Fruit fly (Drosophila melanogaster): Measurements from ENCODE around the gene ci.

The ci gene

dm6 chr4:62538-62937 is 5.7 kb upstream of the ci start:
- TF ChIP-seq Hr96 (GFP tag; optimal IDR thresholded peaks at IDR 0.05) (no peak), kay (GFP tag; ENCODE audit: borderline replicate concordance) (peak; percentile 89)

DNA sequence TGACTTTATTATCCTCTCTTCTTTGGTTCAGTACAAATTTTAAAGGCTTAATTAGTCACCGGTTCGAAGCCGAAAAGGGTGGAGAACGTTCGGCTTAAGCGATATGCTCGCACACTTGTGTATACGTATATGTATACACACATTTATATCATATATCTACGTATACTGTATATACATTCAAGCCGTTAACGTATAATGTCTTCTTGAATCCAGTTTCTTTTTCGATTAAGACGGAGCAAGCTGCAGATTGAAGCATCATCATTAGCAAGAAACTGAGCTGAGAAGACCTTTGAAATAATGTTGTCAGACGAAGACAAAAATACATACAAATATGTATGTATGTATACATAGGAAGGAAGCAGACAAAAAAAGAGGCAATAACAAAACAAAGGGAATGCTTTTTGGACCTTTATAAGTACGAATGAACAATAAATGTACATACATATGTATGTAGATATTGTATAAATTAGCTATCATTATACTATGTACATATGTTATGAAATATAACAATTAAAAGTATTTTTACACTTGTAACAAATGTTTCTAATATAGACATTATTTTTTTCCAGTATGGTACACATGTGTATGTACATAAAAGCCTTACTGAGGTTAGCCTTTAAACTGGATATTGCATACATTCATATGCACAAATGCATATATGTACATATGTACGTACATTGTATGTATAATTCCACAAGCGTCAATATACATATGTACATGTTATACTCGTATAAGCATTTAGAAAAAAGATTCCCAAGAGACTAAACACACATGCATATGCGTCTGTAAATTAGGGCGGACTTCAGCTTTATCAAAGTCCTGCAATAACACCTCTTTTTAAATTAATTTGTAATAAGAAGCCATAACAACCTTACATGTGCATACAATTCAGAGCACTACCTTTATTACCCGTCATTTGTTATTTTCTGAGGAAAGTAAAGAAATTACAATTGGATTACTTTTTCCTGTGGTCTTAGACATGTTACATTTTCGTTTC is 3.5 kb upstream of the ci start:
- peak; percentile 12 for TF ChIP-seq bab1 (GFP tag; optimal IDR thresholded peaks at IDR 0.05)
- TF ChIP-seq Crg-1 (GFP tag; optimal IDR thresholded peaks at IDR 0.05), result no peak
- TF ChIP-seq kay (GFP tag; ENCODE audit: borderline replicate concordance), result peak; percentile 93
- TF ChIP-seq CG33017 (tag; optimal IDR thresholded peaks at IDR 0.05), result peak; percentile 3
- TF ChIP-seq cnc (optimal IDR thresholded peaks at IDR 0.05), result no peak
- no peak for TF ChIP-seq Clk (GFP tag; optimal IDR thresholded peaks at IDR 0.05)
- TF ChIP-seq Hr96 (GFP tag; optimal IDR thresholded peaks at IDR 0.05), result no peak
- no peak for TF ChIP-seq CG7101 (tag; optimal IDR thresholded peaks at IDR 0.05)
- no peak for TF ChIP-seq Mnt (GFP tag; optimal IDR thresholded peaks at IDR 0.05)
- TF ChIP-seq CG5204 (GFP tag; optimal IDR thresholded peaks at IDR 0.05), result no peak
- no peak for TF ChIP-seq ovo (GFP tag; optimal IDR thresholded peaks at IDR 0.05)
- TF ChIP-seq tj (GFP tag; optimal IDR thresholded peaks at IDR 0.05), result no peak
- TF ChIP-seq CG7045 (GFP tag; optimal IDR thresholded peaks at IDR 0.05), result no peak
- no peak for TF ChIP-seq CG14711 (tag; optimal IDR thresholded peaks at IDR 0.05)
- TF ChIP-seq CG12768 (GFP tag; optimal IDR thresholded peaks at IDR 0.05), result no peak
- no peak for TF ChIP-seq cic (GFP tag; optimal IDR thresholded peaks at IDR 0.05)
- TF ChIP-seq CG11617 (GFP tag; optimal IDR thresholded peaks at IDR 0.05), result no peak
- TF ChIP-seq pad (GFP tag; optimal IDR thresholded peaks at IDR 0.05), result no peak
- no peak for TF ChIP-seq toe (GFP tag; optimal IDR thresholded peaks at IDR 0.05)
- no peak for TF ChIP-seq CG1620 (GFP tag; optimal IDR thresholded peaks at IDR 0.05)

- TF ChIP-seq kay (GFP tag; ENCODE audit: borderline replicate concordance) (peak; percentile 50), toe (GFP tag; optimal IDR thresholded peaks at IDR 0.05) (no peak)
These were observed 2.2 kb upstream of the ci start for dm6 chr4:58896-59525.

DNA sequence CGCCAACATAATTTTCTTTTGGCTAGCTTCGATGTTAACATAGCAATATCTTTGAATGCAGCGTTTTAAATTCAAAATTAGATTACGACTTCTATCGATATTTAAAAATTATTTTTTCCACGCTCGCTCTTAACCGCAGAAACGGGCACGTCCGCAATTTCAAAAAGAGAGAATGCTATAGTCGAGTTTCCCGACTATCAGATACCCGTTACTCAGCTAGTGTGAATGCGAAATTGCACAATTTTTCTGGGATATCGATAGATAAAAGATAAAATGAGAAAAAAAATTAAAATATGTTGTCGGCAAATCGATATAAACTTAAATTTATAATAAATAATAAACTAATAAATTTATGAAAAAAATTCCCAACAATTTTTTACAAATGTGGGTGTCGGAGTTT is 2.2 kb downstream of the ci start:
- TF ChIP-seq ovo (GFP tag; optimal IDR thresholded peaks at IDR 0.05) (no peak), tj (GFP tag; optimal IDR thresholded peaks at IDR 0.05) (no peak), CG33017 (tag; optimal IDR thresholded peaks at IDR 0.05) (no peak), cic (GFP tag; optimal IDR thresholded peaks at IDR 0.05) (no peak), pad (GFP tag; optimal IDR thresholded peaks at IDR 0.05) (no peak)

- TF ChIP-seq toe (GFP tag; optimal IDR thresholded peaks at IDR 0.05), result no peak
- no peak for TF ChIP-seq Crg-1 (GFP tag; optimal IDR thresholded peaks at IDR 0.05)
- no peak for TF ChIP-seq tj (GFP tag; optimal IDR thresholded peaks at IDR 0.05)
- TF ChIP-seq CG1620 (GFP tag; optimal IDR thresholded peaks at IDR 0.05), result no peak
- TF ChIP-seq CG11617 (GFP tag; optimal IDR thresholded peaks at IDR 0.05), result no peak
- TF ChIP-seq CG5204 (GFP tag; optimal IDR thresholded peaks at IDR 0.05), result no peak
- TF ChIP-seq kay (GFP tag; ENCODE audit: borderline replicate concordance), result no peak
- no peak for TF ChIP-seq CG7101 (tag; optimal IDR thresholded peaks at IDR 0.05)
- no peak for TF ChIP-seq CG14711 (tag; optimal IDR thresholded peaks at IDR 0.05)
- no peak for TF ChIP-seq cnc (optimal IDR thresholded peaks at IDR 0.05)
These were observed 9.8 kb downstream of the ci start for dm6 chr4:46942-47527.

dm6 chr4:46484-46883 is 10.4 kb downstream of the ci start:
- TF ChIP-seq ovo (GFP tag; optimal IDR thresholded peaks at IDR 0.05) (no peak), kay (GFP tag; ENCODE audit: borderline replicate concordance) (peak; percentile 36)

- TF ChIP-seq CG1620 (GFP tag; optimal IDR thresholded peaks at IDR 0.05), result no peak
These were observed 12.1 kb downstream of the ci start for dm6 chr4:44780-45179.

dm6 chr4:43936-44260 is 12.9 kb downstream of the ci start:
- TF ChIP-seq ovo (GFP tag; optimal IDR thresholded peaks at IDR 0.05) (no peak), CG11617 (GFP tag; optimal IDR thresholded peaks at IDR 0.05) (no peak), CG33017 (tag; optimal IDR thresholded peaks at IDR 0.05) (no peak), toe (GFP tag; optimal IDR thresholded peaks at IDR 0.05) (no peak), cic (GFP tag; optimal IDR thresholded peaks at IDR 0.05) (no peak), bab1 (GFP tag; optimal IDR thresholded peaks at IDR 0.05) (no peak), Hr96 (GFP tag; optimal IDR thresholded peaks at IDR 0.05) (no peak), Crg-1 (GFP tag; optimal IDR thresholded peaks at IDR 0.05) (no peak), CG12768 (GFP tag; optimal IDR thresholded peaks at IDR 0.05) (no peak), CG5204 (GFP tag; optimal IDR thresholded peaks at IDR 0.05) (no peak), pad (GFP tag; optimal IDR thresholded peaks at IDR 0.05) (no peak), CG14711 (tag; optimal IDR thresholded peaks at IDR 0.05) (no peak), CG7101 (tag; optimal IDR thresholded peaks at IDR 0.05) (no peak), CG7045 (GFP tag; optimal IDR thresholded peaks at IDR 0.05) (no peak)
